Fruit fly (Drosophila melanogaster) whole organism, embryonic: ENCODE measurements around the gene CG8925.

Experiments
- B-H1 ChIP-seq: fragments of 200-800 bp; sonication (Bioruptor generic); IDR thresholded peaks from 3 replicates; pipeline ENCODE4 v1.3.6; 2022; ENCODE audit warnings: missing biosample characterization, missing genetic modification characterization
- CG10267 ChIP-seq: fragments of 200-800 bp; sonication (Bioruptor generic); optimal IDR thresholded peaks from 2 replicates; lab custom pipeline; 2018; ENCODE audit warnings: missing biosample characterization, mild to moderate bottlenecking, missing genetic modification characterization, moderate library complexity
- CG10543 ChIP-seq: fragments of 200-800 bp; sonication (Bioruptor generic); optimal IDR thresholded peaks from 3 replicates; lab custom pipeline; 2017; ENCODE audit warnings: missing biosample characterization, mild to moderate bottlenecking, missing genetic modification characterization, moderate library complexity
- CG11085 ChIP-seq: fragments of 200-800 bp; sonication (Bioruptor generic); IDR thresholded peaks from 2 replicates; pipeline ENCODE4 v1.3.6; 2022; ENCODE audit warnings: missing biosample characterization, missing genetic modification characterization
- CG11456 ChIP-seq: fragments of 200-800 bp; sonication (Bioruptor generic); IDR thresholded peaks from 3 replicates; pipeline ENCODE4 v1.3.6; 2022; ENCODE audit warnings: missing biosample characterization, missing genetic modification characterization
- CG11504 ChIP-seq: fragments of 200-800 bp; sonication (Bioruptor generic); optimal IDR thresholded peaks from 3 replicates; lab custom pipeline; 2019; ENCODE audit warnings: missing biosample characterization, mild to moderate bottlenecking, missing genetic modification characterization, moderate library complexity
- CG11560 ChIP-seq: fragments of 200-800 bp; sonication (Bioruptor generic); IDR thresholded peaks from 3 replicates; pipeline ENCODE4 v1.3.6; 2022; ENCODE audit warnings: missing biosample characterization, missing genetic modification characterization
- CG13894 ChIP-seq: fragments of 200-800 bp; sonication (Bioruptor generic); optimal IDR thresholded peaks from 3 replicates; lab custom pipeline; 2018; ENCODE audit warnings: missing biosample characterization, mild to moderate bottlenecking, missing genetic modification characterization, moderate library complexity
- CG15011 ChIP-seq: fragments of 200-800 bp; sonication (Bioruptor generic); optimal IDR thresholded peaks from 3 replicates; lab custom pipeline; 2018; ENCODE audit warnings: missing biosample characterization, mild to moderate bottlenecking, missing genetic modification characterization
- CG15269 ChIP-seq: fragments of 200-800 bp; sonication (Bioruptor generic); optimal IDR thresholded peaks from 2 replicates; lab custom pipeline; 2018; ENCODE audit warnings: missing biosample characterization, mild to moderate bottlenecking, missing genetic modification characterization, moderate library complexity
- CG1832 ChIP-seq: fragments of 200-800 bp; sonication (Bioruptor generic); optimal IDR thresholded peaks from 2 replicates; lab custom pipeline; 2017; ENCODE audit warnings: missing biosample characterization, mild to moderate bottlenecking, missing genetic modification characterization, inconsistent platforms
- CG2116 ChIP-seq: fragments of 200-800 bp; sonication (Bioruptor generic); optimal IDR thresholded peaks from 3 replicates; lab custom pipeline; 2018; ENCODE audit warnings: missing biosample characterization, mild to moderate bottlenecking, missing genetic modification characterization
- CG2120 ChIP-seq: fragments of 200-800 bp; sonication (Bioruptor generic); optimal IDR thresholded peaks from 3 replicates; lab custom pipeline; 2016; ENCODE audit warnings: missing biosample characterization, missing genetic modification characterization
- CG34376 ChIP-seq: fragments of 200-800 bp; sonication (Bioruptor generic); optimal IDR thresholded peaks from 2 replicates; lab custom pipeline; 2018; ENCODE audit warnings: missing biosample characterization, mild to moderate bottlenecking, missing genetic modification characterization
- CG5245 ChIP-seq: fragments of 200-800 bp; sonication (Bioruptor generic); optimal IDR thresholded peaks from 3 replicates; lab custom pipeline; 2016; ENCODE audit warnings: missing biosample characterization, missing genetic modification characterization
- CG7357 ChIP-seq: fragments of 200-800 bp; sonication (Bioruptor generic); IDR thresholded peaks from 3 replicates; pipeline ENCODE4 v1.3.6; 2022; ENCODE audit warnings: missing biosample characterization, missing genetic modification characterization
- CG7987 ChIP-seq: fragments of 200-800 bp; sonication (Bioruptor generic); optimal IDR thresholded peaks from 2 replicates; lab custom pipeline; 2018; ENCODE audit warnings: missing biosample characterization, mild to moderate bottlenecking, missing genetic modification characterization, moderate library complexity
- CG8478 ChIP-seq: fragments of >200 bp; optimal IDR thresholded peaks from 2 replicates; lab custom pipeline; 2018
- CG9817 ChIP-seq: fragments of 200-800 bp; sonication (Bioruptor generic); optimal IDR thresholded peaks from 2 replicates; lab custom pipeline; 2018; ENCODE audit warnings: missing biosample characterization, mild to moderate bottlenecking, missing genetic modification characterization, moderate library complexity
- Dfd ChIP-seq, 2 experiments: fragments of >200 bp; optimal IDR thresholded peaks; 2 replicates each; lab custom pipeline; 2017; ENCODE audit warnings: missing biosample characterization in 2 of 2, missing genetic modification characterization in 2 of 2
- Dip3 ChIP-seq: fragments of 200-800 bp; sonication (Bioruptor generic); optimal IDR thresholded peaks from 3 replicates; lab custom pipeline; 2016; ENCODE audit warnings: missing biosample characterization, missing genetic modification characterization
- HLH54F ChIP-seq: fragments of 200-800 bp; sonication (Bioruptor generic); optimal IDR thresholded peaks from 3 replicates; lab custom pipeline; 2016; ENCODE audit warnings: missing biosample characterization, missing genetic modification characterization
- Hand ChIP-seq: fragments of 200-800 bp; sonication (Bioruptor generic); optimal IDR thresholded peaks from 2 replicates; lab custom pipeline; 2017; ENCODE audit warnings: mild to moderate bottlenecking, missing biosample characterization, missing genetic modification reagents, missing genetic modification characterization
- Hey ChIP-seq: fragments of 200-800 bp; sonication (Bioruptor generic); optimal IDR thresholded peaks from 3 replicates; lab custom pipeline; 2018; ENCODE audit warnings: missing biosample characterization, mild to moderate bottlenecking, missing genetic modification characterization
- PHDP ChIP-seq: fragments of 200-800 bp; sonication (Bioruptor generic); optimal IDR thresholded peaks from 3 replicates; lab custom pipeline; 2018; ENCODE audit warnings: missing biosample characterization, mild to moderate bottlenecking, missing genetic modification characterization, moderate library complexity
- Scr ChIP-seq: fragments of 200-800 bp; sonication (Bioruptor generic); IDR thresholded peaks from 2 replicates; pipeline ENCODE4 v1.3.6; 2022; ENCODE audit warnings: missing biosample characterization, missing genetic modification characterization; ENCODE audit not compliant: partially characterized antibody
- Usf ChIP-seq: fragments of 200-800 bp; sonication (Bioruptor generic); optimal IDR thresholded peaks from 2 replicates; lab custom pipeline; 2017; ENCODE audit warnings: missing genotype, missing biosample characterization, missing genetic modification characterization
- aop ChIP-seq: fragments of 200-800 bp; sonication (Bioruptor generic); IDR thresholded peaks from 2 replicates; pipeline ENCODE4 v1.3.6; 2022; ENCODE audit warnings: missing biosample characterization, missing genetic modification characterization
- ato ChIP-seq: fragments of 200-800 bp; sonication (Bioruptor generic); IDR thresholded peaks from 2 replicates; pipeline ENCODE4 v1.3.6; 2022; ENCODE audit warnings: missing biosample characterization, missing genetic modification characterization; ENCODE audit not compliant: partially characterized antibody
- btn ChIP-seq: fragments of 200-800 bp; sonication (Bioruptor generic); optimal IDR thresholded peaks from 2 replicates; lab custom pipeline; 2016; ENCODE audit warnings: missing biosample characterization, missing genetic modification characterization
- chif ChIP-seq, 2 experiments: fragments of 200-800 bp; sonication (Bioruptor generic); optimal IDR thresholded peaks; 3 replicates each; lab custom pipeline; 2016; ENCODE audit warnings: missing biosample characterization in 2 of 2, missing genetic modification characterization in 2 of 2
- corto ChIP-seq: fragments of 200-800 bp; sonication (Bioruptor generic); optimal IDR thresholded peaks from 2 replicates; lab custom pipeline; 2016; ENCODE audit warnings: missing biosample characterization, mild to moderate bottlenecking, missing genetic modification characterization, moderate library complexity
- dati ChIP-seq: fragments of 200-800 bp; sonication (Bioruptor generic); IDR thresholded peaks from 2 replicates; pipeline ENCODE4 v1.3.6; 2022; ENCODE audit warnings: missing biosample characterization, missing genetic modification characterization
- dm ChIP-seq: fragments of 200-800 bp; sonication (Bioruptor generic); optimal IDR thresholded peaks from 3 replicates; lab custom pipeline; 2016; ENCODE audit warnings: missing biosample characterization, missing genetic modification characterization
- ems ChIP-seq: fragments of 200-800 bp; sonication (Bioruptor generic); optimal IDR thresholded peaks from 3 replicates; lab custom pipeline; 2016; ENCODE audit warnings: missing biosample characterization, missing genetic modification characterization
- gcm2 ChIP-seq: fragments of 200-800 bp; sonication (Bioruptor generic); optimal IDR thresholded peaks from 2 replicates; lab custom pipeline; 2016; ENCODE audit warnings: missing biosample characterization, missing genetic modification characterization
- gsb ChIP-seq: fragments of 200-800 bp; sonication (Bioruptor generic); IDR thresholded peaks from 2 replicates; pipeline ENCODE4 v1.3.6; 2022; ENCODE audit warnings: missing biosample characterization, missing genetic modification characterization
- gsb-n ChIP-seq: fragments of 200-800 bp; sonication (Bioruptor generic); optimal IDR thresholded peaks from 3 replicates; lab custom pipeline; 2018; ENCODE audit warnings: missing biosample characterization, mild to moderate bottlenecking, missing genetic modification characterization
- hbn ChIP-seq: fragments of 200-800 bp; sonication (Bioruptor generic); IDR thresholded peaks from 2 replicates; pipeline ENCODE4 v1.3.6; 2022; ENCODE audit warnings: missing biosample characterization, missing genetic modification characterization; ENCODE audit not compliant: partially characterized antibody
- hth ChIP-seq: fragments of >200 bp; optimal IDR thresholded peaks from 2 replicates; lab custom pipeline; 2017; ENCODE audit warnings: inconsistent platforms
- ken ChIP-seq: fragments of 200-800 bp; sonication (Bioruptor generic); IDR thresholded peaks from 3 replicates; pipeline ENCODE4 v1.3.6; 2022; ENCODE audit warnings: missing biosample characterization, missing genetic modification characterization
- kni ChIP-seq: fragments of 200-800 bp; sonication (Bioruptor generic); optimal IDR thresholded peaks from 3 replicates; lab custom pipeline; 2017; ENCODE audit warnings: mild to moderate bottlenecking, missing biosample characterization, missing genetic modification reagents, missing genetic modification characterization
- lilli ChIP-seq: fragments of 200-800 bp; sonication (Bioruptor generic); optimal IDR thresholded peaks from 3 replicates; lab custom pipeline; 2016; ENCODE audit warnings: missing biosample characterization, missing genetic modification characterization
- nerfin-2 ChIP-seq: fragments of 200-800 bp; sonication (Bioruptor generic); IDR thresholded peaks from 2 replicates; pipeline ENCODE4 v1.3.6; 2022; ENCODE audit warnings: missing biosample characterization, missing genetic modification characterization; ENCODE audit not compliant: partially characterized antibody
- pros ChIP-seq: fragments of 200-800 bp; sonication (Bioruptor generic); optimal IDR thresholded peaks from 3 replicates; lab custom pipeline; 2019; ENCODE audit warnings: missing biosample characterization, mild to moderate bottlenecking, missing genetic modification characterization, moderate library complexity
- psq ChIP-seq: fragments of 200-800 bp; sonication (Bioruptor generic); optimal IDR thresholded peaks from 2 replicates; lab custom pipeline; 2017; ENCODE audit warnings: missing biosample characterization, missing genetic modification characterization
- scrt ChIP-seq: fragments of 200-800 bp; sonication (Bioruptor generic); optimal IDR thresholded peaks from 2 replicates; lab custom pipeline; 2018; ENCODE audit warnings: missing biosample characterization, mild to moderate bottlenecking, missing genetic modification characterization, moderate library complexity
- sisA ChIP-seq: fragments of 200-800 bp; sonication (Bioruptor generic); IDR thresholded peaks from 2 replicates; pipeline ENCODE4 v1.3.6; 2022; ENCODE audit warnings: missing biosample characterization, missing genetic modification characterization
- sr ChIP-seq: fragments of 200-800 bp; sonication (Bioruptor generic); IDR thresholded peaks from 3 replicates; pipeline ENCODE4 v1.3.6; 2022; ENCODE audit warnings: missing biosample characterization, missing genetic modification characterization
- tx ChIP-seq: fragments of 200-800 bp; sonication (Bioruptor generic); optimal IDR thresholded peaks from 2 replicates; lab custom pipeline; 2016; ENCODE audit warnings: missing biosample characterization, missing genetic modification characterization

Gene CG8925

dm6 chr3R:16209714-16210553 is 38.1 kb downstream of the CG8925 start (continued):
- TF ChIP-seq gcm2: no peak
- no peak for TF ChIP-seq hth (lab: Kevin White, UChicago)
- TF ChIP-seq CG5245 (GFP tag; lab: Kevin White, UChicago): no peak
- TF ChIP-seq scrt (GFP tag; lab: Kevin White, UChicago): peak; percentile 9
- no peak for TF ChIP-seq CG7357 (GFP tag; lab: Robert Waterston, UW)
- no peak for TF ChIP-seq CG7987
- peak; percentile 71 for TF ChIP-seq CG11504 (tag; lab: Kevin White, UChicago)
- TF ChIP-seq nerfin-2 (GFP tag; lab: Robert Waterston, UW): no peak
- TF ChIP-seq Dfd (GFP tag; optimal IDR thresholded peaks at IDR 0.05; lab: Kevin White, UChicago): no peak
- TF ChIP-seq CG13894 (tag; lab: Kevin White, UChicago): peak; percentile 45
- no peak for TF ChIP-seq CG8478 (lab: Kevin White, UChicago)
- TF ChIP-seq CG11456 (GFP tag; lab: Robert Waterston, UW): no peak
- TF ChIP-seq pros (GFP tag; lab: Kevin White, UChicago): no peak
- TF ChIP-seq HLH54F (GFP tag; lab: Kevin White, UChicago): no peak
- TF ChIP-seq gsb: no peak; the same call in 1 of the 2 replicates
- TF ChIP-seq dm (GFP tag; lab: Kevin White, UChicago): no peak
- TF ChIP-seq CG9817: peak; percentile 2
- no peak for TF ChIP-seq ato
- TF ChIP-seq ken (GFP tag; lab: Robert Waterston, UW): 0 out of 3 replicates have a peak, but pooled peaks have one; percentile 13
- TF ChIP-seq hbn: no peak
- TF ChIP-seq Hand (GFP tag; lab: Kevin White, UChicago): peak; percentile 65
- no peak for TF ChIP-seq CG1832
- TF ChIP-seq Scr (GFP tag; lab: Robert Waterston, UW): no peak
- TF ChIP-seq chif (GFP tag; optimal IDR thresholded peaks at IDR 0.05; lab: Kevin White, UChicago): no peak
- TF ChIP-seq tx (GFP tag; lab: Kevin White, UChicago): no peak
- TF ChIP-seq CG2116 (GFP tag; lab: Kevin White, UChicago): no peak
- TF ChIP-seq PHDP (tag; lab: Kevin White, UChicago): no peak
- TF ChIP-seq ems (GFP tag; lab: Kevin White, UChicago): no peak
- TF ChIP-seq CG15011: no peak
- peak; percentile 62; the same call in 2 of the 3 replicates for TF ChIP-seq sr (GFP tag; lab: Robert Waterston, UW)
- no peak for TF ChIP-seq psq (GFP tag; lab: Kevin White, UChicago)
- TF ChIP-seq aop (GFP tag; lab: Robert Waterston, UW): no peak
- TF ChIP-seq CG11085 (GFP tag; lab: Robert Waterston, UW): peak; percentile 10; the same call in 1 of the 2 replicates
- TF ChIP-seq kni (GFP tag; lab: Kevin White, UChicago): no peak
- no peak for TF ChIP-seq B-H1 (GFP tag; lab: Robert Waterston, UW)
- no peak for TF ChIP-seq corto (GFP tag; lab: Kevin White, UChicago)
- TF ChIP-seq CG11560 (tag; lab: Robert Waterston, UW): no peak
- no peak for TF ChIP-seq CG2120 (GFP tag; lab: Kevin White, UChicago)
- no peak for TF ChIP-seq Hey
- TF ChIP-seq CG34376: no peak
- TF ChIP-seq CG10267 (tag; lab: Kevin White, UChicago): peak; percentile 6
- TF ChIP-seq Dip3 (GFP tag; lab: Kevin White, UChicago): no peak
- TF ChIP-seq CG15269 (tag; lab: Kevin White, UChicago): peak; percentile 53
- TF ChIP-seq Usf (GFP tag; lab: Kevin White, UChicago): no peak
- no peak for TF ChIP-seq sisA (GFP tag; lab: Robert Waterston, UW)
- TF ChIP-seq dati (GFP tag; lab: Robert Waterston, UW): no peak
- TF ChIP-seq lilli (GFP tag; lab: Kevin White, UChicago): no peak
- TF ChIP-seq btn (GFP tag; lab: Kevin White, UChicago): no peak
- TF ChIP-seq gsb-n (tag; lab: Kevin White, UChicago): no peak
- TF ChIP-seq CG10543 (GFP tag; lab: Kevin White, UChicago): no peak
